Fruit fly (Drosophila melanogaster) whole organism, embryonic: ENCODE data around the gene Muc14A.

Experiments used
- Atf6 ChIP-seq: fragments of 200-800 bp; sonication (Bioruptor generic); IDR thresholded peaks from 2 replicates; pipeline ENCODE4 v1.3.6; 2022; ENCODE audit warnings: missing biosample characterization, missing genetic modification characterization
- Bteb2 ChIP-seq: fragments of 200-800 bp; sonication (Bioruptor generic); optimal IDR thresholded peaks from 2 replicates; lab custom pipeline; 2016; ENCODE audit warnings: missing biosample characterization, missing genetic modification characterization
- C15 ChIP-seq: fragments of 200-800 bp; sonication (Bioruptor generic); IDR thresholded peaks from 3 replicates; pipeline ENCODE4 v1.3.6; 2022; ENCODE audit warnings: missing biosample characterization, missing genetic modification characterization
- CG10209 ChIP-seq: fragments of 200-800 bp; sonication (Bioruptor generic); optimal IDR thresholded peaks from 3 replicates; lab custom pipeline; 2017; ENCODE audit warnings: missing biosample characterization, mild to moderate bottlenecking, missing genetic modification characterization, missing genetic modification reagents
- CG10543 ChIP-seq: fragments of 200-800 bp; sonication (Bioruptor generic); optimal IDR thresholded peaks from 3 replicates; lab custom pipeline; 2017; ENCODE audit warnings: missing biosample characterization, mild to moderate bottlenecking, missing genetic modification characterization, moderate library complexity
- CG14014 ChIP-seq: fragments of 200-800 bp; sonication (Bioruptor generic); IDR thresholded peaks from 2 replicates; pipeline ENCODE4 v1.3.6; 2022; ENCODE audit warnings: missing biosample characterization, missing genetic modification characterization
- CG17186 ChIP-seq: fragments of 200-800 bp; sonication (Bioruptor generic); optimal IDR thresholded peaks from 3 replicates; lab custom pipeline; 2017; ENCODE audit warnings: missing biosample characterization, missing genetic modification reagents, missing genetic modification characterization
- CG32532 ChIP-seq: fragments of 200-800 bp; sonication (Bioruptor generic); IDR thresholded peaks from 2 replicates; pipeline ENCODE4 v1.3.6; 2022; ENCODE audit warnings: missing biosample characterization, missing genetic modification characterization
- CG3407 ChIP-seq: fragments of 200-800 bp; sonication (Bioruptor generic); optimal IDR thresholded peaks from 2 replicates; lab custom pipeline; 2018; ENCODE audit warnings: missing biosample characterization, mild to moderate bottlenecking, missing genetic modification characterization
- CG3726 ChIP-seq: fragments of 200-800 bp; sonication (Bioruptor generic); IDR thresholded peaks from 3 replicates; pipeline ENCODE4, ENCODE4 v1.3.6; 2022; ENCODE audit warnings: missing biosample characterization, missing genetic modification characterization
- CG5180 ChIP-seq: fragments of 200-800 bp; sonication (Bioruptor generic); optimal IDR thresholded peaks from 3 replicates; lab custom pipeline; 2017; ENCODE audit warnings: missing biosample characterization, missing genetic modification characterization, mild to moderate bottlenecking, moderate library complexity, missing genetic modification reagents
- CG6175 ChIP-seq: fragments of 200-800 bp; sonication (Bioruptor generic); IDR thresholded peaks from 3 replicates; pipeline ENCODE4 v1.3.6; 2022; ENCODE audit warnings: missing biosample characterization, missing genetic modification characterization
- CG6654 ChIP-seq: fragments of 200-800 bp; sonication (Bioruptor generic); optimal IDR thresholded peaks from 2 replicates; lab custom pipeline; 2017; ENCODE audit warnings: missing biosample characterization, mild to moderate bottlenecking, missing genetic modification characterization
- CG6689 ChIP-seq: fragments of 200-800 bp; sonication (Bioruptor generic); IDR thresholded peaks from 2 replicates; pipeline ENCODE4 v1.3.6; 2022; ENCODE audit warnings: missing biosample characterization, missing genetic modification characterization
- CG8388 ChIP-seq: fragments of 200-800 bp; sonication (Bioruptor generic); optimal IDR thresholded peaks from 2 replicates; lab custom pipeline; 2019; ENCODE audit warnings: missing biosample characterization, mild to moderate bottlenecking, missing genetic modification characterization, moderate library complexity
- CG9727 ChIP-seq: fragments of 200-800 bp; sonication (Bioruptor generic); optimal IDR thresholded peaks from 3 replicates; lab custom pipeline; 2017; ENCODE audit warnings: missing biosample characterization, mild to moderate bottlenecking, missing genetic modification characterization
- Elba2 ChIP-seq: fragments of 200-800 bp; sonication (Bioruptor generic); optimal IDR thresholded peaks from 3 replicates; lab custom pipeline; 2016; ENCODE audit warnings: missing biosample characterization, missing genetic modification characterization
- GATAe ChIP-seq: fragments of 200-800 bp; sonication (Bioruptor generic); conservative IDR thresholded peaks from 2 replicates; pipeline ENCODE4 v1.3.6; 2022; ENCODE audit warnings: missing biosample characterization, missing genetic modification characterization
- Hmx ChIP-seq: fragments of 200-800 bp; sonication (Bioruptor generic); optimal IDR thresholded peaks from 2 replicates; lab custom pipeline; 2016; ENCODE audit warnings: missing biosample characterization, missing genetic modification characterization
- Hr39 ChIP-seq: fragments of >200 bp; optimal IDR thresholded peaks from 2 replicates; lab custom pipeline; 2017
- Hr51 ChIP-seq, 2 experiments: fragments of 200-800 bp; sonication (Bioruptor generic); optimal IDR thresholded peaks; 2 replicates in 1 of 2; 3 replicates in 1 of 2; lab custom pipeline; 2016 to 2018; ENCODE audit warnings: missing biosample characterization in 2 of 2, missing genetic modification characterization in 2 of 2, mild to moderate bottlenecking in 1 of 2, moderate library complexity in 1 of 2
- Nf-YB ChIP-seq: fragments of 200-800 bp; sonication (Bioruptor generic); optimal IDR thresholded peaks from 3 replicates; lab custom pipeline; 2019; ENCODE audit warnings: missing biosample characterization, mild to moderate bottlenecking, missing genetic modification characterization, moderate library complexity
- Oli ChIP-seq: fragments of 200-800 bp; sonication (Bioruptor generic); optimal IDR thresholded peaks from 2 replicates; lab custom pipeline; 2018; ENCODE audit warnings: missing biosample characterization, mild to moderate bottlenecking, missing genetic modification characterization, moderate library complexity
- Optix ChIP-seq: fragments of 200-800 bp; sonication (Bioruptor generic); IDR thresholded peaks from 3 replicates; pipeline ENCODE4 v1.3.6; 2022; ENCODE audit warnings: missing biosample characterization, missing genetic modification characterization
- Ravus ChIP-seq: fragments of 200-800 bp; sonication (Bioruptor generic); IDR thresholded peaks from 2 replicates; pipeline ENCODE4 v1.3.6; 2022; ENCODE audit warnings: missing biosample characterization, missing genetic modification characterization
- Scr ChIP-seq: fragments of 200-800 bp; sonication (Bioruptor generic); IDR thresholded peaks from 2 replicates; pipeline ENCODE4 v1.3.6; 2022; ENCODE audit warnings: missing biosample characterization, missing genetic modification characterization; ENCODE audit not compliant: partially characterized antibody
- bigmax ChIP-seq: fragments of 200-800 bp; sonication (Bioruptor generic); optimal IDR thresholded peaks from 2 replicates; lab custom pipeline; 2018; ENCODE audit warnings: missing biosample characterization, mild to moderate bottlenecking, missing genetic modification characterization
- cad ChIP-seq: fragments of >200 bp; optimal IDR thresholded peaks from 2 replicates; lab custom pipeline; 2017; ENCODE audit warnings: missing biosample characterization, missing genetic modification characterization
- croc ChIP-seq: fragments of 200-800 bp; sonication (Bioruptor generic); conservative IDR thresholded peaks from 3 replicates; pipeline ENCODE4 v1.3.6; 2022; ENCODE audit warnings: missing biosample characterization, missing genetic modification characterization
- da ChIP-seq: fragments of 200-800 bp; sonication (Bioruptor generic); optimal IDR thresholded peaks from 2 replicates; lab custom pipeline; 2016; ENCODE audit warnings: missing biosample characterization, missing genetic modification characterization
- dati ChIP-seq: fragments of 200-800 bp; sonication (Bioruptor generic); IDR thresholded peaks from 2 replicates; pipeline ENCODE4 v1.3.6; 2022; ENCODE audit warnings: missing biosample characterization, missing genetic modification characterization
- fru ChIP-seq: fragments of >200 bp; optimal IDR thresholded peaks from 2 replicates; lab custom pipeline; 2017
- gcm ChIP-seq: fragments of 200-800 bp; sonication (Bioruptor generic); optimal IDR thresholded peaks from 2 replicates; lab custom pipeline; 2019; ENCODE audit warnings: missing biosample characterization, mild to moderate bottlenecking, missing genetic modification characterization, moderate library complexity
- gem ChIP-seq: fragments of 200-800 bp; sonication (Bioruptor generic); optimal IDR thresholded peaks from 2 replicates; lab custom pipeline; 2019; ENCODE audit warnings: missing biosample characterization, mild to moderate bottlenecking, missing genetic modification characterization, moderate library complexity
- hbn ChIP-seq: fragments of 200-800 bp; sonication (Bioruptor generic); IDR thresholded peaks from 2 replicates; pipeline ENCODE4 v1.3.6; 2022; ENCODE audit warnings: missing biosample characterization, missing genetic modification characterization; ENCODE audit not compliant: partially characterized antibody
- lov ChIP-seq, 2 experiments: fragments of 200-800 bp in 1 of 2; fragments of >200 bp in 1 of 2; sonication (Bioruptor generic) in 1 of 2; IDR thresholded peaks in 1 of 2; optimal IDR thresholded peaks in 1 of 2; 2 replicates in 1 of 2; 3 replicates in 1 of 2; pipeline versions ENCODE4 v1.3.6 to Lab custom; 2017 to 2022; ENCODE audit warnings: missing biosample characterization in 1 of 2, missing genetic modification characterization in 1 of 2
- mirr ChIP-seq: fragments of 200-800 bp; sonication (Bioruptor generic); optimal IDR thresholded peaks from 3 replicates; lab custom pipeline; 2018; ENCODE audit warnings: missing biosample characterization, mild to moderate bottlenecking, missing genetic modification characterization
- nmo ChIP-seq: fragments of 200-800 bp; sonication (Bioruptor generic); optimal IDR thresholded peaks from 2 replicates; lab custom pipeline; 2018; ENCODE audit warnings: missing biosample characterization, mild to moderate bottlenecking, missing genetic modification characterization, moderate library complexity
- otp ChIP-seq: fragments of 200-800 bp; sonication (Bioruptor generic); IDR thresholded peaks from 3 replicates; pipeline ENCODE4, ENCODE4 v1.3.6; 2022; ENCODE audit warnings: missing biosample characterization, missing genetic modification characterization
- pho ChIP-seq: fragments of 200-800 bp; sonication (Bioruptor generic); optimal IDR thresholded peaks from 2 replicates; lab custom pipeline; 2016; ENCODE audit warnings: missing biosample characterization, missing genetic modification characterization
- prd ChIP-seq, 3 experiments: fragments of >200 bp in 2 of 3; fragments of 200-800 bp in 1 of 3; sonication (Bioruptor generic) in 1 of 3; optimal IDR thresholded peaks in 2 of 3; IDR thresholded peaks in 1 of 3; 2 replicates in 2 of 3; 3 replicates in 1 of 3; pipeline versions ENCODE4 v1.3.6 to Lab custom; 2017 to 2022; ENCODE audit warnings: missing biosample characterization in 1 of 3, missing genetic modification characterization in 1 of 3
- row ChIP-seq: fragments of 200-800 bp; sonication (Bioruptor generic); IDR thresholded peaks from 3 replicates; pipeline ENCODE4 v1.3.6; 2022; ENCODE audit warnings: missing biosample characterization, missing genetic modification characterization
- shn ChIP-seq: fragments of 200-800 bp; sonication (Bioruptor generic); optimal IDR thresholded peaks from 3 replicates; lab custom pipeline; 2016; ENCODE audit warnings: missing biosample characterization, missing genetic modification characterization
- sob ChIP-seq: fragments of 200-800 bp; sonication (Bioruptor generic); IDR thresholded peaks from 2 replicates; pipeline ENCODE4 v1.3.6; 2022; ENCODE audit warnings: missing biosample characterization, missing genetic modification characterization
- sr ChIP-seq: fragments of 200-800 bp; sonication (Bioruptor generic); IDR thresholded peaks from 3 replicates; pipeline ENCODE4 v1.3.6; 2022; ENCODE audit warnings: missing biosample characterization, missing genetic modification characterization
- unc-4 ChIP-seq: fragments of 200-800 bp; sonication (Bioruptor generic); IDR thresholded peaks from 2 replicates; pipeline ENCODE4 v1.3.6; 2022; ENCODE audit warnings: missing biosample characterization, missing genetic modification characterization; ENCODE audit not compliant: partially characterized antibody
- usp ChIP-seq: fragments of >200 bp; optimal IDR thresholded peaks from 2 replicates; lab custom pipeline; 2017; ENCODE audit warnings: missing biosample characterization, missing genetic modification characterization
- vfl ChIP-seq: fragments of 200-800 bp; sonication (Bioruptor generic); optimal IDR thresholded peaks from 2 replicates; lab custom pipeline; 2016; ENCODE audit warnings: missing biosample characterization, missing genetic modification characterization
- z ChIP-seq: fragments of 200-800 bp; sonication (Bioruptor generic); IDR thresholded peaks from 3 replicates; pipeline ENCODE4 v1.3.6; 2022; ENCODE audit warnings: missing biosample characterization, missing genetic modification characterization

Gene Muc14A

DNA sequence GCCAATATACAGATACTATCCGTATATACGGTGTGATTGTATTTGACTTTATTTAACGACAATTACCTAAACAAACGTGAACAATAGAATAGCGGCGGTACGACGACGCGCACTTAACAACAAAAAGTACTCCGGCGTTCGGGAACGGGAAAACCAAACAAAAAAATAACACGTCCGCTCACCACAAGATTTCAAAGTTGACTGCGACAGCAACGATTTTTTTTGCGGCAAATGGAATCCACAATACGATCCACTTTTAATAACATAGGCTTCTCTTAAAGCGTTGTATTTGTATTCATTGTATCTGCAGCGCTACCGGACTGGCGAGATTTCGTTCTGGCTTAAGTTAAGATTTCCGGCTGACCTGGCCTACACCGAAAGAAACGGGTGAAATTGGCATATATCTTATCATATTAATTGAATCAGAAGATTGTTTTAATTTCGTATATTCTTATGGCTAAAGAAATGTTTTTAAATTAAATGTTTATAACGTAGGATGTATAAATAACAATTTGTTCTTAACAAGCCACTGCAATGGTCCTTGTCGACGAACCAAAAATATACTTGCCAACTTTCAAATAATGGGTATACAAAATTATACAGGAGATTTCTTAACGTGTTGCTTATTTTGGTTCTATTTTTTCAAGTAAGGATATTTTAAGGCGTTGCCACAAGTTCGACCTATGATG lies 96.0 kb downstream of the Muc14A start, which contains the start of the genes CG42353 and CG42354 (continued):
- peak; percentile 65 for TF ChIP-seq Hmx
- TF ChIP-seq Ravus, result peak; percentile 79
- peak; percentile 99 for TF ChIP-seq gem (tag; lab: Kevin White, UChicago)
- TF ChIP-seq CG5180, result peak; percentile 83
- TF ChIP-seq lov (optimal IDR thresholded peaks at IDR 0.05; lab: Kevin White, UChicago), result no peak
- TF ChIP-seq lov (GFP tag; IDR thresholded peaks at IDR 0.05; lab: Robert Waterston, UW), result peak; percentile 94
- peak; percentile 83 for TF ChIP-seq mirr (GFP tag; lab: Kevin White, UChicago)
- peak; percentile 79 for TF ChIP-seq CG17186
- peak; percentile 96 for TF ChIP-seq shn (GFP tag; lab: Kevin White, UChicago)
- TF ChIP-seq Scr (GFP tag; lab: Robert Waterston, UW), result no peak
- no peak for TF ChIP-seq usp (GFP tag; lab: Kevin White, UChicago)
- peak; percentile 95 for TF ChIP-seq CG6689 (GFP tag; lab: Robert Waterston, UW)
- peak; percentile 90 for TF ChIP-seq vfl (GFP tag; lab: Kevin White, UChicago)
- TF ChIP-seq sob (GFP tag; lab: Robert Waterston, UW), result peak; percentile 93
- peak; percentile 93 for TF ChIP-seq CG10543 (GFP tag; lab: Kevin White, UChicago)
- peak; percentile 63 for TF ChIP-seq Elba2 (GFP tag; lab: Kevin White, UChicago)
- TF ChIP-seq da, result peak; percentile 81
- TF ChIP-seq z (GFP tag; lab: Robert Waterston, UW), result no peak; the same call in 2 of the 3 replicates
- peak; percentile 95 for TF ChIP-seq pho (GFP tag; lab: Kevin White, UChicago)
- peak; percentile 97 for TF ChIP-seq Oli (tag; lab: Kevin White, UChicago)
- TF ChIP-seq CG6175 (GFP tag; lab: Robert Waterston, UW), result peak; percentile 87
- no peak for TF ChIP-seq unc-4 (GFP tag; lab: Robert Waterston, UW)
- TF ChIP-seq CG6654 (GFP tag; lab: Kevin White, UChicago), result peak; percentile 88
- peak; percentile 94 for TF ChIP-seq Atf6
- TF ChIP-seq prd (optimal IDR thresholded peaks at IDR 0.05; lab: Kevin White, UChicago), result no peak
- peak; percentile 96 for TF ChIP-seq prd (GFP tag; IDR thresholded peaks at IDR 0.05; lab: Robert Waterston, UW)
- TF ChIP-seq CG32532 (GFP tag; lab: Robert Waterston, UW), result peak; percentile 94
- TF ChIP-seq cad (GFP tag; lab: Kevin White, UChicago), result no peak
- peak; percentile 86 for TF ChIP-seq Nf-YB (GFP tag; lab: Kevin White, UChicago)
- peak; percentile 97 for TF ChIP-seq CG10209 (GFP tag; lab: Kevin White, UChicago)
- TF ChIP-seq otp (GFP tag; lab: Robert Waterston, UW), result peak; percentile 86
- TF ChIP-seq dati, result peak; percentile 68
- peak; percentile 76; the same call in 1 of the 3 replicates for TF ChIP-seq C15
- TF ChIP-seq CG9727 (GFP tag; lab: Kevin White, UChicago), result peak; percentile 97
- no peak for TF ChIP-seq fru (lab: Kevin White, UChicago)
- peak; percentile 94 for TF ChIP-seq Bteb2 (GFP tag; lab: Kevin White, UChicago)
- no peak for TF ChIP-seq Hr39 (lab: Kevin White, UChicago)
- no peak for TF ChIP-seq hbn (GFP tag; lab: Robert Waterston, UW)
- TF ChIP-seq gcm (GFP tag; lab: Kevin White, UChicago), result peak; percentile 97
- peak; percentile 96 for TF ChIP-seq row (GFP tag; lab: Robert Waterston, UW)
- peak; percentile 89 for TF ChIP-seq CG3407 (GFP tag; lab: Kevin White, UChicago)
- peak; percentile 91 for TF ChIP-seq CG3726 (GFP tag; lab: Robert Waterston, UW)
- peak; percentile 94 to 96 for TF ChIP-seq Hr51 (GFP tag; optimal IDR thresholded peaks at IDR 0.05; lab: Kevin White, UChicago)
- TF ChIP-seq CG14014 (GFP tag; lab: Robert Waterston, UW), result peak; percentile 93
- TF ChIP-seq sr (GFP tag; lab: Robert Waterston, UW), result peak; percentile 25; the same call in 1 of the 3 replicates
- TF ChIP-seq nmo, result peak; percentile 96
- TF ChIP-seq croc (GFP tag; lab: Robert Waterston, UW), result peak; percentile 96
- peak; percentile 86; the same call in 2 of the 3 replicates for TF ChIP-seq Optix
- TF ChIP-seq CG8388 (GFP tag; lab: Kevin White, UChicago), result peak; percentile 97
- peak; percentile 47 for TF ChIP-seq bigmax
- peak; percentile 79 for TF ChIP-seq GATAe (GFP tag; lab: Robert Waterston, UW)
